Fruit fly (Drosophila melanogaster): ENCODE results near the gene GstO3.

The GstO3 gene

dm6 chr3L:8534386-8535306, 16.0 kb downstream of the GstO3 start, which contains the start of gene ergic53:
Gene ergic53, plus strand, starts transcription at chr3L:8534977.
- TF ChIP-seq CG17801 (GFP tag; optimal IDR thresholded peaks at IDR 0.05; ENCODE audit: partially characterized antibody), result no peak

- TF ChIP-seq CG17801 (GFP tag; optimal IDR thresholded peaks at IDR 0.05; ENCODE audit: partially characterized antibody), result no peak
Observed at dm6 chr3L:8536387-8536786, 17.7 kb downstream of the GstO3 start.

dm6 chr3L:8538355-8538754, 19.7 kb downstream of the GstO3 start:
- TF ChIP-seq CG17801 (GFP tag; optimal IDR thresholded peaks at IDR 0.05; ENCODE audit: partially characterized antibody), result no peak

- TF ChIP-seq CG17801 (GFP tag; optimal IDR thresholded peaks at IDR 0.05; ENCODE audit: partially characterized antibody), result no peak
Observed at dm6 chr3L:8540509-8540908, 21.8 kb downstream of the GstO3 start.

dm6 chr3L:8541669-8542068, 23.0 kb downstream of the GstO3 start:
- TF ChIP-seq CG17801 (GFP tag; optimal IDR thresholded peaks at IDR 0.05; ENCODE audit: partially characterized antibody), result no peak

dm6 chr3L:8542213-8542612, 23.5 kb downstream of the GstO3 start:
- no peak for TF ChIP-seq CG17801 (GFP tag; optimal IDR thresholded peaks at IDR 0.05; ENCODE audit: partially characterized antibody)

dm6 chr3L:8543866-8544265, 25.2 kb downstream of the GstO3 start:
- no peak for TF ChIP-seq CG17801 (GFP tag; optimal IDR thresholded peaks at IDR 0.05; ENCODE audit: partially characterized antibody)

dm6 chr3L:8544710-8545109, 26.0 kb downstream of the GstO3 start, which contains the start of gene rhea:
Gene rhea, plus strand, starts transcription at chr3L:8545001.
- TF ChIP-seq CG17801 (GFP tag; optimal IDR thresholded peaks at IDR 0.05; ENCODE audit: partially characterized antibody), result peak; percentile 28

- no peak for TF ChIP-seq CG17801 (GFP tag; optimal IDR thresholded peaks at IDR 0.05; ENCODE audit: partially characterized antibody)
Observed at dm6 chr3L:8545473-8545872, 26.8 kb downstream of the GstO3 start.

- peak; percentile 48 for TF ChIP-seq CG17801 (GFP tag; optimal IDR thresholded peaks at IDR 0.05; ENCODE audit: partially characterized antibody)
Observed at dm6 chr3L:8546355-8546771, 27.7 kb downstream of the GstO3 start.

- peak; percentile 47 for TF ChIP-seq CG17801 (GFP tag; optimal IDR thresholded peaks at IDR 0.05; ENCODE audit: partially characterized antibody)
Observed at dm6 chr3L:8547104-8547523, 28.4 kb downstream of the GstO3 start.

- TF ChIP-seq CG17801 (GFP tag; optimal IDR thresholded peaks at IDR 0.05; ENCODE audit: partially characterized antibody), result peak; percentile 12
Observed at dm6 chr3L:8549183-8549890, 30.7 kb downstream of the GstO3 start.

dm6 chr3L:8550836-8551235, 32.2 kb downstream of the GstO3 start:
- TF ChIP-seq CG17801 (GFP tag; optimal IDR thresholded peaks at IDR 0.05; ENCODE audit: partially characterized antibody), result no peak

- TF ChIP-seq CG17801 (GFP tag; optimal IDR thresholded peaks at IDR 0.05; ENCODE audit: partially characterized antibody), result no peak
Observed at dm6 chr3L:8553125-8553524, 34.4 kb downstream of the GstO3 start.

- no peak for TF ChIP-seq CG17801 (GFP tag; optimal IDR thresholded peaks at IDR 0.05; ENCODE audit: partially characterized antibody)
Observed at dm6 chr3L:8554024-8554642, 35.4 kb downstream of the GstO3 start.

Measured in ovary, adult (tissue).